Worm (Caenorhabditis elegans): ENCODE data around the gene srx-39.

- TF ChIP-seq him-1 (tag; optimal IDR thresholded peaks at IDR 0.05), result no peak
- TF ChIP-seq dao-5 (tag; optimal IDR thresholded peaks at IDR 0.05), result no peak
Observed at ce11 chrV:5200188-5200587, 42.6 kb upstream of the srx-39 start.
